Fruit fly (Drosophila melanogaster) whole organism, embryonic: ENCODE results near the gene CG17764.
A peak's percentile ranks its signal among the peaks of the same experiment; 100 is the strongest.

Source experiments
- Bdp1 ChIP-seq: fragments of 200-800 bp; sonication (Bioruptor generic); optimal IDR thresholded peaks from 3 replicates; lab custom pipeline; 2016; ENCODE audit warnings: missing biosample characterization, missing genetic modification characterization
- CG1024 ChIP-seq: fragments of 200-800 bp; sonication (Bioruptor generic); IDR thresholded peaks from 2 replicates; pipeline ENCODE4 v1.3.6; 2022; ENCODE audit warnings: missing biosample characterization, missing genetic modification characterization
- CG10654 ChIP-seq: fragments of 200-800 bp; sonication (Bioruptor generic); optimal IDR thresholded peaks from 2 replicates; lab custom pipeline; 2016; ENCODE audit warnings: missing biosample characterization, missing genetic modification characterization
- CG11247 ChIP-seq: fragments of 200-800 bp; sonication (Bioruptor generic); IDR thresholded peaks from 2 replicates; pipeline ENCODE4 v1.3.6; 2022; ENCODE audit warnings: missing biosample characterization, missing genetic modification characterization
- CG11695 ChIP-seq: fragments of 200-800 bp; sonication (Bioruptor generic); IDR thresholded peaks from 3 replicates; pipeline ENCODE4 v1.3.6; 2022; ENCODE audit warnings: missing biosample characterization, missing genetic modification characterization
- CG12071 ChIP-seq: fragments of 200-800 bp; sonication (Bioruptor generic); optimal IDR thresholded peaks from 3 replicates; lab custom pipeline; 2018; ENCODE audit warnings: missing biosample characterization, mild to moderate bottlenecking, missing genetic modification characterization
- CG1233 ChIP-seq: fragments of 200-800 bp; sonication (Bioruptor generic); optimal IDR thresholded peaks from 4 replicates; lab custom pipeline; 2018; ENCODE audit warnings: missing biosample characterization, mild to moderate bottlenecking, missing genetic modification characterization
- CG12391 ChIP-seq: fragments of 200-800 bp; sonication (Bioruptor generic); optimal IDR thresholded peaks from 3 replicates; lab custom pipeline; 2018; ENCODE audit warnings: missing biosample characterization, mild to moderate bottlenecking, missing genetic modification characterization, moderate library complexity
- CG12659 ChIP-seq: fragments of 200-800 bp; sonication (Bioruptor generic); optimal IDR thresholded peaks from 3 replicates; lab custom pipeline; 2017; ENCODE audit warnings: mild to moderate bottlenecking, missing biosample characterization, missing genetic modification reagents, missing genetic modification characterization
- CG13296 ChIP-seq: fragments of 200-800 bp; sonication (Bioruptor generic); optimal IDR thresholded peaks from 3 replicates; lab custom pipeline; 2018; ENCODE audit warnings: missing biosample characterization, mild to moderate bottlenecking, missing genetic modification characterization
- CG13894 ChIP-seq: fragments of 200-800 bp; sonication (Bioruptor generic); optimal IDR thresholded peaks from 3 replicates; lab custom pipeline; 2018; ENCODE audit warnings: missing biosample characterization, mild to moderate bottlenecking, missing genetic modification characterization, moderate library complexity
- CG15011 ChIP-seq: fragments of 200-800 bp; sonication (Bioruptor generic); optimal IDR thresholded peaks from 3 replicates; lab custom pipeline; 2018; ENCODE audit warnings: missing biosample characterization, mild to moderate bottlenecking, missing genetic modification characterization
- CG17328 ChIP-seq: fragments of 200-800 bp; sonication (Bioruptor generic); IDR thresholded peaks from 2 replicates; pipeline ENCODE4 v1.3.6; 2022; ENCODE audit warnings: missing biosample characterization, missing genetic modification characterization
- CG17385 ChIP-seq: fragments of 200-800 bp; sonication (Bioruptor generic); optimal IDR thresholded peaks from 3 replicates; lab custom pipeline; 2018; ENCODE audit warnings: missing biosample characterization, mild to moderate bottlenecking, missing genetic modification characterization
- CG18476 ChIP-seq: fragments of 200-800 bp; sonication (Bioruptor generic); optimal IDR thresholded peaks from 2 replicates; lab custom pipeline; 2016; ENCODE audit warnings: missing biosample characterization, mild to moderate bottlenecking, missing genetic modification characterization
- CG18599 ChIP-seq: fragments of 200-800 bp; sonication (Bioruptor generic); optimal IDR thresholded peaks from 3 replicates; lab custom pipeline; 2017; ENCODE audit warnings: missing biosample characterization, missing genetic modification characterization, mild to moderate bottlenecking, moderate library complexity, missing genetic modification reagents
- CG18764 ChIP-seq: fragments of 200-800 bp; sonication (Bioruptor generic); optimal IDR thresholded peaks from 3 replicates; lab custom pipeline; 2016; ENCODE audit warnings: missing biosample characterization, missing genetic modification characterization
- CG34422 ChIP-seq: fragments of 200-800 bp; sonication (Bioruptor generic); IDR thresholded peaks from 3 replicates; pipeline ENCODE4 v1.3.6; 2022; ENCODE audit warnings: missing biosample characterization, missing genetic modification characterization
- CG3847 ChIP-seq: fragments of 200-800 bp; sonication (Bioruptor generic); IDR thresholded peaks from 2 replicates; pipeline ENCODE4 v1.3.6; 2022; ENCODE audit warnings: missing biosample characterization, missing genetic modification characterization
- CG3995 ChIP-seq: fragments of 200-800 bp; sonication (Bioruptor generic); optimal IDR thresholded peaks from 3 replicates; lab custom pipeline; 2016; ENCODE audit warnings: missing biosample characterization, missing genetic modification characterization
- CG9932 ChIP-seq: fragments of 200-800 bp; sonication (Bioruptor generic); IDR thresholded peaks from 2 replicates; pipeline ENCODE4 v1.3.6; 2022; ENCODE audit warnings: missing biosample characterization, missing genetic modification characterization
- CoRest ChIP-seq: fragments of 200-800 bp; sonication (Bioruptor generic); optimal IDR thresholded peaks from 3 replicates; lab custom pipeline; 2018; ENCODE audit warnings: missing biosample characterization, mild to moderate bottlenecking, missing genetic modification characterization, moderate library complexity
- CrebB ChIP-seq: fragments of 200-800 bp; sonication (Bioruptor generic); optimal IDR thresholded peaks from 3 replicates; lab custom pipeline; 2018; ENCODE audit warnings: missing biosample characterization, mild to moderate bottlenecking, missing genetic modification characterization
- Dll ChIP-seq: fragments of 200-800 bp; sonication (Bioruptor generic); IDR thresholded peaks from 4 replicates; pipeline ENCODE4 v1.3.6; 2022; ENCODE audit warnings: missing biosample characterization, missing genetic modification characterization; ENCODE audit not compliant: partially characterized antibody
- Fer3 ChIP-seq: fragments of 200-800 bp; sonication (Bioruptor generic); optimal IDR thresholded peaks from 2 replicates; lab custom pipeline; 2018; ENCODE audit warnings: missing biosample characterization, mild to moderate bottlenecking, missing genetic modification characterization, moderate library complexity
- HHEX ChIP-seq: fragments of 200-800 bp; sonication (Bioruptor generic); optimal IDR thresholded peaks from 3 replicates; lab custom pipeline; 2017; ENCODE audit warnings: missing biosample characterization, mild to moderate bottlenecking, missing genetic modification characterization, missing genetic modification reagents
- Hmr ChIP-seq: fragments of 200-800 bp; sonication (Bioruptor generic); optimal IDR thresholded peaks from 3 replicates; lab custom pipeline; 2017; ENCODE audit warnings: mild to moderate bottlenecking, missing biosample characterization, missing genetic modification reagents, missing genetic modification characterization
- NK7.1 ChIP-seq: fragments of 200-800 bp; sonication (Bioruptor generic); optimal IDR thresholded peaks from 3 replicates; lab custom pipeline; 2016; ENCODE audit warnings: missing biosample characterization, missing genetic modification characterization
- Optix ChIP-seq: fragments of 200-800 bp; sonication (Bioruptor generic); IDR thresholded peaks from 3 replicates; pipeline ENCODE4 v1.3.6; 2022; ENCODE audit warnings: missing biosample characterization, missing genetic modification characterization
- Six4 ChIP-seq: fragments of 200-800 bp; sonication (Bioruptor generic); optimal IDR thresholded peaks from 2 replicates; lab custom pipeline; 2016; ENCODE audit warnings: missing biosample characterization, missing genetic modification characterization
- Sry-δ ChIP-seq: fragments of 200-800 bp; sonication (Bioruptor generic); optimal IDR thresholded peaks from 2 replicates; lab custom pipeline; 2016; ENCODE audit warnings: missing biosample characterization, missing genetic modification characterization
- Taf1 ChIP-seq: fragments of 200-800 bp; sonication (Bioruptor generic); IDR thresholded peaks from 2 replicates; pipeline ENCODE4 v1.3.6; 2022; ENCODE audit warnings: missing biosample characterization, missing genetic modification characterization
- Xbp1 ChIP-seq: fragments of 200-800 bp; sonication (Bioruptor generic); optimal IDR thresholded peaks from 3 replicates; lab custom pipeline; 2016; ENCODE audit warnings: missing biosample characterization, mild to moderate bottlenecking, missing genetic modification characterization
- aop ChIP-seq: fragments of 200-800 bp; sonication (Bioruptor generic); IDR thresholded peaks from 2 replicates; pipeline ENCODE4 v1.3.6; 2022; ENCODE audit warnings: missing biosample characterization, missing genetic modification characterization
- ase ChIP-seq: fragments of 200-800 bp; sonication (Bioruptor generic); IDR thresholded peaks from 3 replicates; pipeline ENCODE4 v1.3.6; 2022; ENCODE audit warnings: missing biosample characterization, missing genetic modification characterization
- az2 ChIP-seq: fragments of 200-800 bp; sonication (Bioruptor generic); optimal IDR thresholded peaks from 3 replicates; lab custom pipeline; 2016; ENCODE audit warnings: missing biosample characterization, missing genetic modification characterization
- caup ChIP-seq: fragments of 200-800 bp; sonication (Bioruptor generic); optimal IDR thresholded peaks from 3 replicates; lab custom pipeline; 2017; ENCODE audit warnings: missing biosample characterization, mild to moderate bottlenecking, missing genetic modification characterization, moderate library complexity; ENCODE audit not compliant: severe bottlenecking
- cg ChIP-seq: fragments of 200-800 bp; sonication (Bioruptor generic); optimal IDR thresholded peaks from 3 replicates; lab custom pipeline; 2019; ENCODE audit warnings: missing biosample characterization, mild to moderate bottlenecking, missing genetic modification characterization, moderate library complexity
- chif ChIP-seq, 2 experiments: fragments of 200-800 bp; sonication (Bioruptor generic); optimal IDR thresholded peaks; 3 replicates each; lab custom pipeline; 2016; ENCODE audit warnings: missing biosample characterization in 2 of 2, missing genetic modification characterization in 2 of 2
- chn ChIP-seq: fragments of 200-800 bp; sonication (Bioruptor generic); optimal IDR thresholded peaks from 2 replicates; lab custom pipeline; 2016; ENCODE audit warnings: missing biosample characterization, missing genetic modification characterization
- crol ChIP-seq: fragments of 200-800 bp; sonication (Bioruptor generic); IDR thresholded peaks from 2 replicates; pipeline ENCODE4 v1.3.6; 2022; ENCODE audit warnings: missing biosample characterization, missing genetic modification characterization
- cwo ChIP-seq: fragments of 200-800 bp; sonication (Bioruptor generic); optimal IDR thresholded peaks from 3 replicates; lab custom pipeline; 2017; ENCODE audit warnings: missing biosample characterization, missing genetic modification characterization, mild to moderate bottlenecking, moderate library complexity, missing genetic modification reagents
- dmrt99B ChIP-seq: fragments of 200-800 bp; sonication (Bioruptor generic); optimal IDR thresholded peaks from 2 replicates; lab custom pipeline; 2018; ENCODE audit warnings: missing biosample characterization, mild to moderate bottlenecking, missing genetic modification characterization, moderate library complexity
- exex ChIP-seq: fragments of 200-800 bp; sonication (Bioruptor generic); optimal IDR thresholded peaks from 4 replicates; lab custom pipeline; 2018; ENCODE audit warnings: missing biosample characterization, mild to moderate bottlenecking, missing genetic modification characterization, moderate library complexity
- gsb-n ChIP-seq: fragments of 200-800 bp; sonication (Bioruptor generic); optimal IDR thresholded peaks from 3 replicates; lab custom pipeline; 2018; ENCODE audit warnings: missing biosample characterization, mild to moderate bottlenecking, missing genetic modification characterization
- lab ChIP-seq: fragments of 200-800 bp; sonication (Bioruptor generic); optimal IDR thresholded peaks from 3 replicates; lab custom pipeline; 2017; ENCODE audit warnings: missing biosample characterization, missing genetic modification characterization, mild to moderate bottlenecking, moderate library complexity, missing genetic modification reagents
- nau ChIP-seq: fragments of 200-800 bp; sonication (Bioruptor generic); optimal IDR thresholded peaks from 3 replicates; lab custom pipeline; 2017; ENCODE audit warnings: missing biosample characterization, mild to moderate bottlenecking, missing genetic modification characterization, missing genetic modification reagents
- odd ChIP-seq: fragments of 200-800 bp; sonication (Bioruptor generic); optimal IDR thresholded peaks from 2 replicates; lab custom pipeline; 2017; ENCODE audit warnings: missing biosample characterization, mild to moderate bottlenecking, missing genetic modification characterization
- pita ChIP-seq: fragments of 200-800 bp; sonication (Bioruptor generic); optimal IDR thresholded peaks from 2 replicates; lab custom pipeline; 2017; ENCODE audit warnings: missing biosample characterization, mild to moderate bottlenecking, missing genetic modification characterization
- schlank ChIP-seq: fragments of 200-800 bp; sonication (Bioruptor generic); optimal IDR thresholded peaks from 2 replicates; lab custom pipeline; 2018; ENCODE audit warnings: missing biosample characterization, mild to moderate bottlenecking, missing genetic modification characterization
- sisA ChIP-seq: fragments of 200-800 bp; sonication (Bioruptor generic); IDR thresholded peaks from 2 replicates; pipeline ENCODE4 v1.3.6; 2022; ENCODE audit warnings: missing biosample characterization, missing genetic modification characterization

Gene CG17764

DNA sequence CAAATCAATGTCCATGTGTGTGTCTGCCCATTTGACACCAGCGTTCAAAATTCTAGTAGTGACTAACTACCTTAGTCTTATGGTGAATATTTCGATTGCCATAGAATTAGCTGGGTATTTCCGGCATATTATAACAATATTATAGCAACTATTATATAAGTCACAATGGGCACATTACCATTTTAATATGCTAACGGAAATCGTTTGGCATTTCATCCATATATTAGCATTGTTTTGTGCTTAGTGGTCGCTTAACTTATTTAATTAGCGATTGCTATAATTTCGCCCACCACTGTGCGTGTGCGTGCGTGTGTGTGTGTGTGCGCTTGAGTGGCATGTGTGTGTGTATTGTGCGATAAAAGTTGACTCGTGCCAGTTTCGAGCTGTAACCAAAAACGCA, 29.5 kb upstream of the CG17764 start (continued):
- TF ChIP-seq CG12391 (tag; lab: Kevin White, UChicago) (peak; percentile 37), CG17385 (GFP tag; lab: Kevin White, UChicago) (peak; percentile 52), Taf1 (no peak; the same call in 1 of the 2 replicates), CG11247 (GFP tag; lab: Robert Waterston, UW) (no peak), caup (peak; percentile 54), Sry-δ (GFP tag; lab: Kevin White, UChicago) (no peak), CG15011 (GFP tag; lab: Kevin White, UChicago) (peak; percentile 19), CrebB (tag; lab: Kevin White, UChicago) (peak; percentile 12), chn (GFP tag; lab: Kevin White, UChicago) (no peak), cg (GFP tag; lab: Kevin White, UChicago) (peak; percentile 20), Hmr (GFP tag; lab: Kevin White, UChicago) (peak; percentile 67), chif (GFP tag; optimal IDR thresholded peaks at IDR 0.05; lab: Kevin White, UChicago) (no peak), gsb-n (tag; lab: Kevin White, UChicago) (no peak), CG17328 (GFP tag; lab: Robert Waterston, UW) (no peak), Six4 (GFP tag; lab: Kevin White, UChicago) (no peak), crol (no peak), Bdp1 (GFP tag; lab: Kevin White, UChicago) (no peak), CG34422 (GFP tag; lab: Robert Waterston, UW) (no peak), CoRest (tag; lab: Kevin White, UChicago) (peak; percentile 49), NK7.1 (GFP tag; lab: Kevin White, UChicago) (no peak), cwo (GFP tag; lab: Kevin White, UChicago) (peak; percentile 56), dmrt99B (peak; percentile 61), CG12659 (GFP tag; lab: Kevin White, UChicago) (peak; percentile 40), CG12071 (peak; percentile 34), CG13894 (tag; lab: Kevin White, UChicago) (peak; percentile 7), CG18764 (GFP tag; lab: Kevin White, UChicago) (no peak), Optix (no peak), CG10654 (GFP tag; lab: Kevin White, UChicago) (no peak), HHEX (GFP tag; lab: Kevin White, UChicago) (peak; percentile 45), schlank (tag; lab: Kevin White, UChicago) (peak; percentile 37), Xbp1 (GFP tag; lab: Kevin White, UChicago) (peak; percentile 5), Fer3 (tag; lab: Kevin White, UChicago) (peak; percentile 56), az2 (GFP tag; lab: Kevin White, UChicago) (no peak), CG18476 (peak; percentile 12), pita (no peak), exex (tag; lab: Kevin White, UChicago) (peak; percentile 24), CG3995 (no peak), CG1233 (peak; percentile 40), aop (GFP tag; lab: Robert Waterston, UW) (no peak), CG1024 (GFP tag; lab: Robert Waterston, UW) (no peak), CG11695 (GFP tag; lab: Robert Waterston, UW) (no peak), Dll (GFP tag; lab: Robert Waterston, UW) (no peak), nau (GFP tag; lab: Kevin White, UChicago) (peak; percentile 10), ase (GFP tag; lab: Robert Waterston, UW) (no peak), CG9932 (GFP tag; lab: Robert Waterston, UW) (peak; percentile 50), odd (GFP tag; lab: Kevin White, UChicago) (peak; percentile 9), sisA (GFP tag; lab: Robert Waterston, UW) (no peak), lab (GFP tag; lab: Kevin White, UChicago) (peak; percentile 70), CG13296 (GFP tag; lab: Kevin White, UChicago) (peak; percentile 44), CG18599 (GFP tag; lab: Kevin White, UChicago) (peak; percentile 76), CG3847 (0 out of 2 replicates have a peak, but pooled peaks have one; percentile 23)
